Worm (Caenorhabditis elegans): ENCODE data around the gene W04H10.6.

- no peak for TF ChIP-seq ces-1 (GFP tag; optimal IDR thresholded peaks at IDR 0.05)
- no peak for TF ChIP-seq M03D4.4 (tag; optimal IDR thresholded peaks at IDR 0.05)
- no peak for TF ChIP-seq nhr-12 (tag; optimal IDR thresholded peaks at IDR 0.05)
- no peak for TF ChIP-seq mab-5 (tag; optimal IDR thresholded peaks at IDR 0.05)
- TF ChIP-seq unc-62 (GFP tag; optimal IDR thresholded peaks at IDR 0.05) = no peak
- no peak for TF ChIP-seq nhr-237 (tag; optimal IDR thresholded peaks at IDR 0.05)
- TF ChIP-seq lin-13 (tag; optimal IDR thresholded peaks at IDR 0.05) = no peak
- no peak for TF ChIP-seq pha-4 (tag; optimal IDR thresholded peaks at IDR 0.05)
- TF ChIP-seq nhr-28 (tag; optimal IDR thresholded peaks at IDR 0.05) = no peak
These were observed 29.4 kb downstream of the W04H10.6 start for ce11 chrII:578803-579202.
